Fruit fly (Drosophila melanogaster): ENCODE results near the gene Alp1.

Alp1 gene

DNA sequence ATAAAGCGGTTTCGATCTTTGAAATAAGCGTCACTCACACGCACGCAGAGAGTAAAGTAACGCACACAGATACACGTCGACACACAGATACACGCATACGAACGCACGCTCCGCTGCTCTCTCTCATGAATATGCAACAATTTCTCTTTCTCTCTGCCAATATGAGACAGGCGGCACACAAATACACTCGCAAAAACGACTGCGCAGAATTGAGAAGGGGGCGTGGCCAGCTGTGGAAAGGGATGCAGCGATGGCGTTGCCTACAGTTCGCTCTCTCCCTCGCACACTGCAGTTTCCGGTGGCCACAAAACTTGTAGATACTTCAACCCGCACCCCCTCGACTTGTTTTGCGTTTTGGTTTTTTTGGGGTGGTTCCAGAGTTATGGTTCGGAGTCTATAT is 35.0 kb upstream of the Alp1 start (continued):
- TF ChIP-seq CG17912 (GFP tag; optimal IDR thresholded peaks at IDR 0.05) (peak; percentile 26), fd3F (GFP tag; optimal IDR thresholded peaks at IDR 0.05) (no peak), pfk (GFP tag; optimal IDR thresholded peaks at IDR 0.05) (peak; percentile 20), Jarid2 (GFP tag; optimal IDR thresholded peaks at IDR 0.05) (peak; percentile 79), CG31441 (GFP tag; IDR thresholded peaks at IDR 0.05) (peak; percentile 32; the same call in 1 of the 2 replicates), zfh1 (GFP tag; IDR thresholded peaks at IDR 0.05) (peak; percentile 62; the same call in 1 of the 3 replicates), gsb (GFP tag; IDR thresholded peaks at IDR 0.05) (no peak), Nf-YC (tag; optimal IDR thresholded peaks at IDR 0.05) (peak; percentile 98), Sox100B (GFP tag; optimal IDR thresholded peaks at IDR 0.05) (peak; percentile 30), CG1832 (GFP tag; optimal IDR thresholded peaks at IDR 0.05) (peak; percentile 89), CG31365 (tag; optimal IDR thresholded peaks at IDR 0.05) (peak; percentile 56), jing (GFP tag; optimal IDR thresholded peaks at IDR 0.05) (peak; percentile 1), pnt (GFP tag; optimal IDR thresholded peaks at IDR 0.05) (no peak), MTF-1 (GFP tag; optimal IDR thresholded peaks at IDR 0.05; ENCODE audit: borderline replicate concordance) (peak; percentile 68), Drgx (GFP tag; IDR thresholded peaks at IDR 0.05) (peak; percentile 43; the same call in 1 of the 2 replicates), CG12219 (GFP tag; optimal IDR thresholded peaks at IDR 0.05) (peak; percentile 44), gce (GFP tag; IDR thresholded peaks at IDR 0.05) (peak; percentile 68; the same call in 2 of the 3 replicates), CG14050 (GFP tag; IDR thresholded peaks at IDR 0.05) (peak; percentile 16; the same call in 1 of the 3 replicates), sna (GFP tag; IDR thresholded peaks at IDR 0.05; ENCODE audit: partially characterized antibody) (no peak), bcd (GFP tag; optimal IDR thresholded peaks at IDR 0.05) (peak; percentile 30), CG2889 (GFP tag; IDR thresholded peaks at IDR 0.05) (no peak), prd (optimal IDR thresholded peaks at IDR 0.05) (no peak), prd (GFP tag; IDR thresholded peaks at IDR 0.05) (peak; percentile 32; the same call in 1 of the 3 replicates), hkb (optimal IDR thresholded peaks at IDR 0.05) (no peak), hkb (GFP tag; IDR thresholded peaks at IDR 0.05) (peak; percentile 75), CG17385 (GFP tag; optimal IDR thresholded peaks at IDR 0.05) (peak; percentile 53), Opbp (GFP tag; IDR thresholded peaks at IDR 0.05; ENCODE audit: partially characterized antibody) (0 out of 3 replicates have a peak, but pooled peaks have one; percentile 22), Lpt (GFP tag; optimal IDR thresholded peaks at IDR 0.05) (no peak), sob (GFP tag; IDR thresholded peaks at IDR 0.05) (0 out of 2 replicates have a peak, but pooled peaks have one; percentile 11), CG12155 (GFP tag; optimal IDR thresholded peaks at IDR 0.05) (no peak), CG5180 (GFP tag; optimal IDR thresholded peaks at IDR 0.05) (peak; percentile 48), nerfin-1 (tag; optimal IDR thresholded peaks at IDR 0.05) (peak; percentile 47), CG15514 (GFP tag; optimal IDR thresholded peaks at IDR 0.05) (peak; percentile 1), tna (GFP tag; IDR thresholded peaks at IDR 0.05; ENCODE audit: partially characterized antibody) (no peak), Kr (GFP tag; optimal IDR thresholded peaks at IDR 0.05) (peak; percentile 18), seq (GFP tag; IDR thresholded peaks at IDR 0.05) (peak; percentile 96), CG11456 (GFP tag; IDR thresholded peaks at IDR 0.05) (0 out of 3 replicates have a peak, but pooled peaks have one; percentile 42), sqz (GFP tag; optimal IDR thresholded peaks at IDR 0.05) (peak; percentile 66), CG11398 (GFP tag; optimal IDR thresholded peaks at IDR 0.05) (peak; percentile 5), ci (GFP tag; IDR thresholded peaks at IDR 0.05) (peak; percentile 92), pho (GFP tag; optimal IDR thresholded peaks at IDR 0.05) (no peak), sr (GFP tag; IDR thresholded peaks at IDR 0.05) (peak; percentile 71), CG1529 (GFP tag; optimal IDR thresholded peaks at IDR 0.05) (peak; percentile 50), Mes4 (GFP tag; optimal IDR thresholded peaks at IDR 0.05) (peak; percentile 57), scrt (GFP tag; optimal IDR thresholded peaks at IDR 0.05) (peak; percentile 60), usp (GFP tag; optimal IDR thresholded peaks at IDR 0.05) (no peak), CG15011 (GFP tag; optimal IDR thresholded peaks at IDR 0.05) (no peak), otp (GFP tag; IDR thresholded peaks at IDR 0.05) (peak; percentile 69; the same call in 2 of the 3 replicates), HHEX (GFP tag; optimal IDR thresholded peaks at IDR 0.05) (peak; percentile 43), lbe (GFP tag; optimal IDR thresholded peaks at IDR 0.05) (no peak), CG10321 (GFP tag; IDR thresholded peaks at IDR 0.05) (peak; percentile 92)

All from whole organism, embryonic.